Fruit fly (Drosophila melanogaster) whole organism, embryonic: ENCODE measurements around the gene CG15336.

Source experiments
- Abd-B ChIP-seq: fragments of 200-800 bp; sonication (Bioruptor generic); optimal IDR thresholded peaks from 2 replicates; lab custom pipeline; 2018; ENCODE audit warnings: missing biosample characterization, mild to moderate bottlenecking, missing genetic modification characterization, moderate library complexity
- Blimp-1 ChIP-seq: fragments of 200-800 bp; sonication (Bioruptor generic); optimal IDR thresholded peaks from 3 replicates; lab custom pipeline; 2018; ENCODE audit warnings: missing biosample characterization, missing genetic modification characterization, mild to moderate bottlenecking, moderate library complexity, missing genetic modification reagents
- CG10274 ChIP-seq: fragments of 200-800 bp; sonication (Bioruptor generic); optimal IDR thresholded peaks from 3 replicates; lab custom pipeline; 2017; ENCODE audit warnings: missing biosample characterization, mild to moderate bottlenecking, missing genetic modification characterization
- CG10543 ChIP-seq: fragments of 200-800 bp; sonication (Bioruptor generic); optimal IDR thresholded peaks from 3 replicates; lab custom pipeline; 2017; ENCODE audit warnings: missing biosample characterization, mild to moderate bottlenecking, missing genetic modification characterization, moderate library complexity
- CG12155 ChIP-seq: fragments of 200-800 bp; sonication (Bioruptor generic); optimal IDR thresholded peaks from 3 replicates; lab custom pipeline; 2016; ENCODE audit warnings: missing biosample characterization, missing genetic modification characterization
- CG13123 ChIP-seq: fragments of 200-800 bp; sonication (Bioruptor generic); optimal IDR thresholded peaks from 2 replicates; lab custom pipeline; 2016; ENCODE audit warnings: missing biosample characterization, missing genetic modification characterization
- CG14860 ChIP-seq: fragments of 200-800 bp; sonication (Bioruptor generic); IDR thresholded peaks from 3 replicates; pipeline ENCODE4 v1.3.6; 2022; ENCODE audit warnings: missing biosample characterization, missing genetic modification characterization; ENCODE audit not compliant: partially characterized antibody
- CG15073 ChIP-seq: fragments of 200-800 bp; sonication (Bioruptor generic); optimal IDR thresholded peaks from 2 replicates; lab custom pipeline; 2016; ENCODE audit warnings: missing biosample characterization, missing genetic modification characterization
- CG1529 ChIP-seq: fragments of 200-800 bp; sonication (Bioruptor generic); optimal IDR thresholded peaks from 3 replicates; lab custom pipeline; 2018; ENCODE audit warnings: missing biosample characterization, missing genetic modification characterization
- CG16779 ChIP-seq: fragments of 200-800 bp; sonication (Bioruptor generic); IDR thresholded peaks from 2 replicates; pipeline ENCODE4 v1.3.6; 2022; ENCODE audit warnings: missing biosample characterization, missing genetic modification characterization
- CG16813 ChIP-seq: fragments of 200-800 bp; sonication (Bioruptor generic); IDR thresholded peaks from 3 replicates; pipeline ENCODE4 v1.3.6; 2022; ENCODE audit warnings: missing biosample characterization, missing genetic modification characterization; ENCODE audit not compliant: partially characterized antibody
- CG1832 ChIP-seq: fragments of 200-800 bp; sonication (Bioruptor generic); optimal IDR thresholded peaks from 2 replicates; lab custom pipeline; 2017; ENCODE audit warnings: missing biosample characterization, mild to moderate bottlenecking, missing genetic modification characterization, inconsistent platforms
- CG18764 ChIP-seq: fragments of 200-800 bp; sonication (Bioruptor generic); optimal IDR thresholded peaks from 3 replicates; lab custom pipeline; 2016; ENCODE audit warnings: missing biosample characterization, missing genetic modification characterization
- CG33213 ChIP-seq: fragments of 200-800 bp; sonication (Bioruptor generic); optimal IDR thresholded peaks from 3 replicates; lab custom pipeline; 2016; ENCODE audit warnings: missing biosample characterization, missing genetic modification characterization
- CG4707 ChIP-seq: fragments of 200-800 bp; sonication (Bioruptor generic); optimal IDR thresholded peaks from 2 replicates; lab custom pipeline; 2018; ENCODE audit warnings: missing biosample characterization, mild to moderate bottlenecking, missing genetic modification characterization, moderate library complexity
- CG4854 ChIP-seq: fragments of 200-800 bp; sonication (Bioruptor generic); optimal IDR thresholded peaks from 2 replicates; lab custom pipeline; 2016; ENCODE audit warnings: missing biosample characterization, missing genetic modification characterization, inconsistent platforms
- CG6272 ChIP-seq: fragments of 200-800 bp; sonication (Bioruptor generic); IDR thresholded peaks from 2 replicates; pipeline ENCODE4 v1.3.6; 2022; ENCODE audit warnings: missing biosample characterization, missing genetic modification characterization
- CG6765 ChIP-seq: fragments of 200-800 bp; sonication (Bioruptor generic); optimal IDR thresholded peaks from 3 replicates; lab custom pipeline; 2017; ENCODE audit warnings: missing biosample characterization, mild to moderate bottlenecking, missing genetic modification characterization
- CG8478 ChIP-seq: fragments of >200 bp; optimal IDR thresholded peaks from 2 replicates; lab custom pipeline; 2018
- Ets97D ChIP-seq: fragments of 200-800 bp; sonication (Bioruptor generic); optimal IDR thresholded peaks from 3 replicates; lab custom pipeline; 2016; ENCODE audit warnings: missing biosample characterization, missing genetic modification characterization
- Fer1 ChIP-seq: fragments of 200-800 bp; sonication (Bioruptor generic); optimal IDR thresholded peaks from 2 replicates; lab custom pipeline; 2017; ENCODE audit warnings: missing biosample characterization, mild to moderate bottlenecking, missing genetic modification characterization
- Gug ChIP-seq: fragments of 200-800 bp; sonication (Bioruptor generic); IDR thresholded peaks from 4 replicates; pipeline ENCODE4 v1.3.6; 2022; ENCODE audit warnings: missing biosample characterization, missing genetic modification characterization
- Hr39 ChIP-seq: fragments of >200 bp; optimal IDR thresholded peaks from 2 replicates; lab custom pipeline; 2017
- Hr78 ChIP-seq, 2 experiments: fragments of 200-800 bp in 1 of 2; fragments of >200 bp in 1 of 2; sonication (Bioruptor generic) in 1 of 2; optimal IDR thresholded peaks; 2 replicates each; lab custom pipeline; 2017 to 2019; ENCODE audit warnings: missing biosample characterization in 2 of 2, missing genetic modification characterization in 2 of 2, mild to moderate bottlenecking in 1 of 2, moderate library complexity in 1 of 2
- Jarid2 ChIP-seq: fragments of 200-800 bp; sonication (Bioruptor generic); optimal IDR thresholded peaks from 3 replicates; lab custom pipeline; 2017; ENCODE audit warnings: mild to moderate bottlenecking, missing biosample characterization, missing genetic modification reagents, missing genetic modification characterization
- NK7.1 ChIP-seq: fragments of 200-800 bp; sonication (Bioruptor generic); optimal IDR thresholded peaks from 3 replicates; lab custom pipeline; 2016; ENCODE audit warnings: missing biosample characterization, missing genetic modification characterization
- Optix ChIP-seq: fragments of 200-800 bp; sonication (Bioruptor generic); IDR thresholded peaks from 3 replicates; pipeline ENCODE4 v1.3.6; 2022; ENCODE audit warnings: missing biosample characterization, missing genetic modification characterization
- Six4 ChIP-seq: fragments of 200-800 bp; sonication (Bioruptor generic); optimal IDR thresholded peaks from 2 replicates; lab custom pipeline; 2016; ENCODE audit warnings: missing biosample characterization, missing genetic modification characterization
- Usf ChIP-seq: fragments of 200-800 bp; sonication (Bioruptor generic); optimal IDR thresholded peaks from 2 replicates; lab custom pipeline; 2017; ENCODE audit warnings: missing genotype, missing biosample characterization, missing genetic modification characterization
- amos ChIP-seq: fragments of 200-800 bp; sonication (Bioruptor generic); IDR thresholded peaks from 2 replicates; pipeline ENCODE4 v1.3.6; 2022; ENCODE audit warnings: missing biosample characterization, missing genetic modification characterization; ENCODE audit not compliant: partially characterized antibody
- aop ChIP-seq: fragments of 200-800 bp; sonication (Bioruptor generic); IDR thresholded peaks from 2 replicates; pipeline ENCODE4 v1.3.6; 2022; ENCODE audit warnings: missing biosample characterization, missing genetic modification characterization
- ato ChIP-seq: fragments of 200-800 bp; sonication (Bioruptor generic); IDR thresholded peaks from 2 replicates; pipeline ENCODE4 v1.3.6; 2022; ENCODE audit warnings: missing biosample characterization, missing genetic modification characterization; ENCODE audit not compliant: partially characterized antibody
- br ChIP-seq: fragments of >200 bp; optimal IDR thresholded peaks from 2 replicates; lab custom pipeline; 2017
- btn ChIP-seq: fragments of 200-800 bp; sonication (Bioruptor generic); optimal IDR thresholded peaks from 2 replicates; lab custom pipeline; 2016; ENCODE audit warnings: missing biosample characterization, missing genetic modification characterization
- cg ChIP-seq: fragments of 200-800 bp; sonication (Bioruptor generic); optimal IDR thresholded peaks from 3 replicates; lab custom pipeline; 2019; ENCODE audit warnings: missing biosample characterization, mild to moderate bottlenecking, missing genetic modification characterization, moderate library complexity
- crc ChIP-seq: fragments of 200-800 bp; sonication (Bioruptor generic); optimal IDR thresholded peaks from 2 replicates; lab custom pipeline; 2016; ENCODE audit warnings: missing biosample characterization, missing genetic modification characterization
- danr ChIP-seq: fragments of 200-800 bp; sonication (Bioruptor generic); IDR thresholded peaks from 2 replicates; pipeline ENCODE4 v1.3.6; 2022; ENCODE audit warnings: missing biosample characterization, missing genetic modification characterization
- fd3F ChIP-seq: fragments of 200-800 bp; sonication (Bioruptor generic); optimal IDR thresholded peaks from 2 replicates; lab custom pipeline; 2018; ENCODE audit warnings: missing biosample characterization, mild to moderate bottlenecking, missing genetic modification characterization, moderate library complexity
- grau ChIP-seq: fragments of 200-800 bp; optimal IDR thresholded peaks from 3 replicates; lab custom pipeline; 2019; ENCODE audit warnings: missing biosample characterization, mild to moderate bottlenecking, missing genetic modification characterization, moderate library complexity
- grn ChIP-seq: fragments of 200-800 bp; sonication (Bioruptor generic); optimal IDR thresholded peaks from 3 replicates; lab custom pipeline; 2017; ENCODE audit warnings: missing biosample characterization, missing genetic modification characterization
- ken ChIP-seq: fragments of 200-800 bp; sonication (Bioruptor generic); IDR thresholded peaks from 3 replicates; pipeline ENCODE4 v1.3.6; 2022; ENCODE audit warnings: missing biosample characterization, missing genetic modification characterization
- klu ChIP-seq: fragments of 200-800 bp; sonication (Bioruptor generic); IDR thresholded peaks from 2 replicates; pipeline ENCODE4 v1.3.6; 2022; ENCODE audit warnings: missing biosample characterization, missing genetic modification characterization
- lola ChIP-seq, 3 experiments: fragments of >200 bp in 2 of 3; fragments of 200-800 bp in 1 of 3; sonication (Bioruptor generic) in 1 of 3; optimal IDR thresholded peaks; 2 replicates each; lab custom pipeline; 2017 to 2019; ENCODE audit warnings: missing biosample characterization in 3 of 3, missing genetic modification characterization in 3 of 3, mild to moderate bottlenecking in 1 of 3, moderate library complexity in 1 of 3
- odd ChIP-seq: fragments of 200-800 bp; sonication (Bioruptor generic); optimal IDR thresholded peaks from 2 replicates; lab custom pipeline; 2017; ENCODE audit warnings: missing biosample characterization, mild to moderate bottlenecking, missing genetic modification characterization
- pros ChIP-seq: fragments of 200-800 bp; sonication (Bioruptor generic); optimal IDR thresholded peaks from 3 replicates; lab custom pipeline; 2019; ENCODE audit warnings: missing biosample characterization, mild to moderate bottlenecking, missing genetic modification characterization, moderate library complexity
- seq ChIP-seq: fragments of 200-800 bp; sonication (Bioruptor generic); IDR thresholded peaks from 2 replicates; pipeline ENCODE4 v1.3.6; 2022; ENCODE audit warnings: missing biosample characterization, missing genetic modification characterization
- shn ChIP-seq: fragments of 200-800 bp; sonication (Bioruptor generic); optimal IDR thresholded peaks from 3 replicates; lab custom pipeline; 2016; ENCODE audit warnings: missing biosample characterization, missing genetic modification characterization
- sr ChIP-seq: fragments of 200-800 bp; sonication (Bioruptor generic); IDR thresholded peaks from 3 replicates; pipeline ENCODE4 v1.3.6; 2022; ENCODE audit warnings: missing biosample characterization, missing genetic modification characterization

The CG15336 gene

DNA sequence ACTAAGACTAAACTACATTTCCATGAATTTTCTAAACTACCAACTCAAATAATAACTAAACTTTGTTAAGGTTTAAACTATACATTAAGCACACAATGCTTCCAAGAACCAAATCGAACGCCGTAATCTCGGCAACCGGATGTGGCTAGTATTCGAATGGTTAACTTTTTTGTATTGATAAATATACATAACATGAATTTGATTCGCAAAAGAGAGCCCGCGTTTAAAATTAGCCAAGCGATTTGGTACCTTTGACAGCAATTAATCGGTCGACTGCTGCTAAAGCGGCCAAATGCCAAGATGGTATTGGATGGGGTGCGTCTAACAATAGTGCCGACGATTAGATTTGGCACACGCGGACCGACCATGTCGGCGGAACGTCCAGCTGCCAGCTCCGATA is at the start of gene CG15336:
Gene CG15336, plus strand, starts transcription at position 301 of the 400 bp plus-strand sequence.
- no peak for TF ChIP-seq odd (GFP tag; lab: Kevin White, UChicago)
- no peak for TF ChIP-seq CG16813
- TF ChIP-seq NK7.1: no peak
- no peak for TF ChIP-seq CG4707 (GFP tag; lab: Kevin White, UChicago)
- no peak for TF ChIP-seq fd3F (GFP tag; lab: Kevin White, UChicago)
- TF ChIP-seq, all 482 proteins: peak for 0

DNA sequence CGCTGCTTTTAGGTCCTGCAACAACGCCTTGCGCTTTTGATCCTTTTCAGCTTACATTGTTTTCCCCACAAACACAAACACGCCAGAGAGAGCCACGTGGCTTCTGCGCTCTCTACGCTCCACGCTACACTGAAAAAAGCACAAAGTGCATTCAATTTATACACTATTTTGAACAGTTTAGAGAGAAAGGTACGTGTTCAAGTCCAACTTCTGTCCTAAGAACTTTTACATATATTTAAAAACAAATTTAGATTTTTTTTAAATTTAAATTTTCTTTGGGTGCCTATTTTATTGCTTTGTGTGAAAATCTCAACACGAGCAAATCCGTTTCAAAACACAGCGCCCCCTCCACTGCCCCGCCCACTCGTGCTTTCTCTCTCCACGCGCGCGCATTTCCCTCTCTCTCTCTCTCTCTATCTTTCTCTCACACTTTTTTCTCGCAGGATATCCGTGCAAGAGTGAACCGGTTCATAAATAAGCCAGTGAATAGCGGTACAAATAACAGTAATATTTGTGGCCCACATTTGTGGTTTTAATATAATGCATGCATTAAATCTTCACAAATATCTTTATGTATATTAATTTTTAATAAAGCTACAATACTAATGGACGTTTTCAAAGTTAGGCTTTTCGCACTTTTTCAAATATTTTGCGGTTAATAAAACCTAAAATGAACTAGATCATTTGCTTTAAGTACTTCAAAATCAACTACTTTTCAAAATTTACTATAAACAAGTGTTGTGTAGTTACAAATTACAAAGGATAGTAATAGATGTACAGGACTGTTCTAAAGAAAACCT is 47.5 kb upstream of the CG15336 start:
- TF ChIP-seq br (lab: Kevin White, UChicago): no peak
- peak; percentile 67; the same call in 2 of the 4 replicates for TF ChIP-seq Gug
- peak; percentile 52 for TF ChIP-seq CG10543 (GFP tag; lab: Kevin White, UChicago)
- TF ChIP-seq Jarid2 (GFP tag; lab: Kevin White, UChicago): peak; percentile 41
- no peak for TF ChIP-seq CG33213
- TF ChIP-seq CG18764 (GFP tag; lab: Kevin White, UChicago): peak; percentile 34
- TF ChIP-seq Blimp-1 (GFP tag; lab: Kevin White, UChicago): peak; percentile 84
- TF ChIP-seq lola (GFP tag; optimal IDR thresholded peaks at IDR 0.05; lab: Kevin White, UChicago): peak in 1 of 3 experiments; percentile 64
- peak; percentile 33 for TF ChIP-seq CG1832 (GFP tag; lab: Kevin White, UChicago)
- TF ChIP-seq Ets97D: peak; percentile 6
- TF ChIP-seq Fer1 (GFP tag; lab: Kevin White, UChicago): peak; percentile 92
- TF ChIP-seq CG8478 (lab: Kevin White, UChicago): no peak
- peak; percentile 63; the same call in 1 of the 2 replicates for TF ChIP-seq danr (GFP tag; lab: Robert Waterston, UW)
- TF ChIP-seq aop (GFP tag; lab: Robert Waterston, UW): no peak
- TF ChIP-seq CG1529 (GFP tag; lab: Kevin White, UChicago): peak; percentile 73
- peak; percentile 33 for TF ChIP-seq crc (GFP tag; lab: Kevin White, UChicago)
- TF ChIP-seq btn (GFP tag; lab: Kevin White, UChicago): no peak
- TF ChIP-seq Optix (GFP tag; lab: Robert Waterston, UW): peak; percentile 72; the same call in 2 of the 3 replicates
- TF ChIP-seq CG16779: no peak
- no peak for TF ChIP-seq amos
- TF ChIP-seq cg (GFP tag; lab: Kevin White, UChicago): no peak
- peak; percentile 90 for TF ChIP-seq ken
- TF ChIP-seq Hr39 (lab: Kevin White, UChicago): no peak
- peak; percentile 27 for TF ChIP-seq Usf
- TF ChIP-seq CG13123 (GFP tag; lab: Kevin White, UChicago): peak; percentile 45
- TF ChIP-seq CG12155 (GFP tag; lab: Kevin White, UChicago): peak; percentile 68
- peak; percentile 65 for TF ChIP-seq CG4854 (GFP tag; lab: Kevin White, UChicago)
- no peak for TF ChIP-seq grn (GFP tag; lab: Kevin White, UChicago)
- no peak for TF ChIP-seq CG14860
- TF ChIP-seq CG6272: peak; percentile 85
- no peak for TF ChIP-seq ato (GFP tag; lab: Robert Waterston, UW)
- peak; percentile 58; the same call in 1 of the 2 replicates for TF ChIP-seq klu (GFP tag; lab: Robert Waterston, UW)
- TF ChIP-seq Six4 (GFP tag; lab: Kevin White, UChicago): peak; percentile 70
- peak in 1 of 2 experiments; percentile 38 for TF ChIP-seq Hr78 (GFP tag; optimal IDR thresholded peaks at IDR 0.05; lab: Kevin White, UChicago)
- peak; percentile 41 for TF ChIP-seq CG15073 (GFP tag; lab: Kevin White, UChicago)
- TF ChIP-seq grau (tag; lab: Kevin White, UChicago): peak; percentile 83
- TF ChIP-seq shn (GFP tag; lab: Kevin White, UChicago): no peak
- peak; percentile 86 for TF ChIP-seq seq (GFP tag; lab: Robert Waterston, UW)
- peak; percentile 35 for TF ChIP-seq CG10274 (GFP tag; lab: Kevin White, UChicago)
- peak; percentile 72; the same call in 1 of the 3 replicates for TF ChIP-seq sr (GFP tag; lab: Robert Waterston, UW)
- TF ChIP-seq Abd-B (GFP tag; lab: Kevin White, UChicago): peak; percentile 46
- TF ChIP-seq pros (GFP tag; lab: Kevin White, UChicago): no peak
- peak; percentile 70 for TF ChIP-seq CG6765 (GFP tag; lab: Kevin White, UChicago)
